Fruit fly (Drosophila melanogaster) whole organism, wandering third instar larva: ENCODE results near the gene defl.

Experiments used
- Hr78 ChIP-seq: fragments of >200 bp; optimal IDR thresholded peaks from 2 replicates; lab custom pipeline; 2017; ENCODE audit warnings: missing biosample characterization, missing genetic modification characterization
- Myc ChIP-seq: fragments of >200 bp; optimal IDR thresholded peaks from 2 replicates; lab custom pipeline; 2017
- OdsH ChIP-seq: fragments of 200-800 bp; sonication (Bioruptor generic); optimal IDR thresholded peaks from 2 replicates; lab custom pipeline; 2016; ENCODE audit warnings: missing biosample characterization, mild to moderate bottlenecking, missing genetic modification characterization
- Rel ChIP-seq, 2 experiments: fragments of 200-800 bp; sonication (Bioruptor generic) in 1 of 2; optimal IDR thresholded peaks; 2 replicates in 1 of 2; 3 replicates in 1 of 2; lab custom pipeline; 2016 to 2019; ENCODE audit warnings: mild to moderate bottlenecking in 2 of 2, missing biosample characterization in 2 of 2, missing genetic modification characterization in 2 of 2, moderate library complexity in 1 of 2
- Sp1 ChIP-seq: fragments of 200-800 bp; sonication (Bioruptor generic); optimal IDR thresholded peaks from 3 replicates; lab custom pipeline; 2019; ENCODE audit warnings: missing biosample characterization, mild to moderate bottlenecking, missing genetic modification characterization, moderate library complexity
- h ChIP-seq: fragments of 200-800 bp; sonication (Bioruptor generic); optimal IDR thresholded peaks from 3 replicates; lab custom pipeline; 2016; ENCODE audit warnings: missing biosample characterization, mild to moderate bottlenecking, missing genetic modification characterization
- pan ChIP-seq: fragments of >200 bp; optimal IDR thresholded peaks from 2 replicates; lab custom pipeline; 2017
- psq ChIP-seq: fragments of 200-800 bp; sonication (Bioruptor generic); optimal IDR thresholded peaks from 3 replicates; lab custom pipeline; 2017; ENCODE audit warnings: missing biosample characterization, mild to moderate bottlenecking, missing genetic modification characterization, moderate library complexity
- usp ChIP-seq: fragments of >200 bp; optimal IDR thresholded peaks from 2 replicates; lab custom pipeline; 2017; ENCODE audit warnings: missing biosample characterization, missing genetic modification characterization

dm6 chr3L:9695647-9696046, 27.6 kb upstream of the defl start:
- TF ChIP-seq pan (no peak), Rel (GFP tag; optimal IDR thresholded peaks at IDR 0.05; lab: Kevin White, UChicago) (no peak), Rel (tag; optimal IDR thresholded peaks at IDR 0.05; lab: Kevin White, UChicago) (no peak), psq (GFP tag; lab: Kevin White, UChicago) (no peak), Myc (lab: Kevin White, UChicago) (no peak), h (GFP tag; lab: Kevin White, UChicago) (no peak), Hr78 (GFP tag; lab: Kevin White, UChicago) (no peak), Sp1 (GFP tag; lab: Kevin White, UChicago) (no peak), usp (GFP tag; lab: Kevin White, UChicago) (no peak), OdsH (GFP tag; lab: Kevin White, UChicago) (peak; percentile 15)
